Worm (Caenorhabditis elegans) whole organism, L2 larva: Measurements from ENCODE around the gene B0454.26.

Source experiments
- C34F6.9 ChIP-seq: fragments of 150-350 bp; optimal IDR thresholded peaks from 2 replicates; lab custom pipeline; 2014; ENCODE audit warnings: missing biosample characterization, missing genetic modification characterization
- egl-27 ChIP-seq: sonication (generic microtip); optimal IDR thresholded peaks from 3 replicates; lab custom pipeline; 2017; ENCODE audit warnings: missing biosample characterization, missing genetic modification reagents, missing genetic modification characterization
- elt-1 ChIP-seq: fragments of 150-350 bp; optimal IDR thresholded peaks from 2 replicates; lab custom pipeline; 2014; ENCODE audit warnings: missing biosample characterization, missing genetic modification characterization
- lin-39 ChIP-seq: fragments of 150-350 bp; optimal IDR thresholded peaks from 2 replicates; lab custom pipeline; 2014; ENCODE audit warnings: missing biosample characterization, missing genetic modification reagents, missing genetic modification characterization
- mdl-1 ChIP-seq, 2 experiments: fragments of 150-350 bp in 1 of 2; sonication (generic microtip) in 1 of 2; optimal IDR thresholded peaks; 2 replicates each; lab custom pipeline; 2017; ENCODE audit warnings: missing biosample characterization in 2 of 2, missing genetic modification characterization in 2 of 2
- ztf-11 ChIP-seq: sonication (generic microtip); optimal IDR thresholded peaks from 2 replicates; lab custom pipeline; 2017; ENCODE audit warnings: missing biosample characterization, missing genetic modification characterization

DNA sequence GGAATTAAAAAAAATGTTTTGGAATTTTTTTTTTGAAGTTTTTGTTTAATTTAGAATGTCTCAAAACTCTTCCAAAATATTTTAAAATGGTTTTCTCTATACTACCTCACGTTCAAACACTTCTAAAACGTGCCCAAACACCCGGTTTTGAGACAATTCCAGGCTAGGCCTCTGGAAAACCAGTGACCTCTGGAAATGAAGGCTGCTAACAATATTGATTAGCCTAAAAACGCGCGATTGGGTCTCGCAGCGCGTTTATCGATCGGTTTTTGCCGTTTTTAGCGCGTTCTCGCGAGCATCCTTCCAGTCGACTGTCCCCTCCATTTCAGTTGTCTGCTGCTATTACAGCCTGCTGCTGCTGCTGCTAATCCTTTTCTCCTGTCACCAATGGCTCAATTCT, 22.4 kb upstream of the B0454.26 start, which contains the start of gene Y25C1A.6:
- TF ChIP-seq ztf-11 (no peak), elt-1 (tag; lab: Kevin White, UChicago) (no peak), mdl-1 (tag; optimal IDR thresholded peaks at IDR 0.05; lab: Kevin White, UChicago) (no peak), lin-39 (tag; lab: Kevin White, UChicago) (no peak), C34F6.9 (tag; lab: Kevin White, UChicago) (no peak), egl-27 (tag; lab: Kevin White, UChicago) (no peak)
